Fruit fly (Drosophila melanogaster) whole organism, embryonic: ENCODE data around the gene lectin-24Db.

Experiments used
- Adf1 ChIP-seq: fragments of 200-800 bp; sonication (Bioruptor generic); IDR thresholded peaks from 2 replicates; pipeline ENCODE4 v1.3.6; 2022; ENCODE audit warnings: missing biosample characterization, missing genetic modification characterization
- Atf3 ChIP-seq: fragments of 200-800 bp; sonication (Bioruptor generic); optimal IDR thresholded peaks from 3 replicates; lab custom pipeline; 2016; ENCODE audit warnings: missing biosample characterization, missing genetic modification characterization
- Atf6 ChIP-seq: fragments of 200-800 bp; sonication (Bioruptor generic); IDR thresholded peaks from 2 replicates; pipeline ENCODE4 v1.3.6; 2022; ENCODE audit warnings: missing biosample characterization, missing genetic modification characterization
- Awh ChIP-seq: fragments of 200-800 bp; sonication (Bioruptor generic); IDR thresholded peaks from 2 replicates; pipeline ENCODE4, ENCODE4 v1.3.6; 2022; ENCODE audit warnings: missing biosample characterization, missing genetic modification characterization
- B-H1 ChIP-seq: fragments of 200-800 bp; sonication (Bioruptor generic); IDR thresholded peaks from 3 replicates; pipeline ENCODE4 v1.3.6; 2022; ENCODE audit warnings: missing biosample characterization, missing genetic modification characterization
- BtbVII ChIP-seq: fragments of 200-800 bp; sonication (Bioruptor generic); optimal IDR thresholded peaks from 3 replicates; lab custom pipeline; 2017; ENCODE audit warnings: missing biosample characterization, mild to moderate bottlenecking, missing genetic modification characterization
- CG10147 ChIP-seq: fragments of 200-800 bp; sonication (Bioruptor generic); optimal IDR thresholded peaks from 2 replicates; lab custom pipeline; 2019; ENCODE audit warnings: missing biosample characterization, mild to moderate bottlenecking, missing genetic modification characterization, moderate library complexity
- CG10431 ChIP-seq: fragments of 200-800 bp; sonication (Bioruptor generic); optimal IDR thresholded peaks from 3 replicates; lab custom pipeline; 2018; ENCODE audit warnings: missing biosample characterization, mild to moderate bottlenecking, missing genetic modification characterization
- CG10959 ChIP-seq: fragments of 200-800 bp; sonication (Bioruptor generic); IDR thresholded peaks from 2 replicates; pipeline ENCODE4 v1.3.6; 2022; ENCODE audit warnings: missing biosample characterization, missing genetic modification characterization
- CG12236 ChIP-seq: fragments of 200-800 bp; sonication (Bioruptor generic); optimal IDR thresholded peaks from 2 replicates; lab custom pipeline; 2016; ENCODE audit warnings: missing biosample characterization, missing genetic modification characterization
- CG13424 ChIP-seq: fragments of 200-800 bp; sonication (Bioruptor generic); optimal IDR thresholded peaks from 2 replicates; lab custom pipeline; 2019; ENCODE audit warnings: missing biosample characterization, mild to moderate bottlenecking, missing genetic modification characterization, moderate library complexity
- CG14014 ChIP-seq: fragments of 200-800 bp; sonication (Bioruptor generic); IDR thresholded peaks from 2 replicates; pipeline ENCODE4 v1.3.6; 2022; ENCODE audit warnings: missing biosample characterization, missing genetic modification characterization
- CG16813 ChIP-seq: fragments of 200-800 bp; sonication (Bioruptor generic); IDR thresholded peaks from 3 replicates; pipeline ENCODE4 v1.3.6; 2022; ENCODE audit warnings: missing biosample characterization, missing genetic modification characterization; ENCODE audit not compliant: partially characterized antibody
- CG18262 ChIP-seq: fragments of 200-800 bp; optimal IDR thresholded peaks from 3 replicates; lab custom pipeline; 2019; ENCODE audit warnings: missing biosample characterization, mild to moderate bottlenecking, missing genetic modification characterization, moderate library complexity
- CG33557 ChIP-seq: fragments of 200-800 bp; sonication (Bioruptor generic); optimal IDR thresholded peaks from 2 replicates; lab custom pipeline; 2019; ENCODE audit warnings: missing biosample characterization, mild to moderate bottlenecking, missing genetic modification characterization, moderate library complexity
- CG34422 ChIP-seq: fragments of 200-800 bp; sonication (Bioruptor generic); IDR thresholded peaks from 3 replicates; pipeline ENCODE4 v1.3.6; 2022; ENCODE audit warnings: missing biosample characterization, missing genetic modification characterization
- CG4730 ChIP-seq: fragments of 200-800 bp; sonication (Bioruptor generic); IDR thresholded peaks from 2 replicates; pipeline ENCODE4 v1.3.6; 2022; ENCODE audit warnings: missing biosample characterization, missing genetic modification characterization
- CG4820 ChIP-seq: fragments of 200-800 bp; sonication (Bioruptor generic); optimal IDR thresholded peaks from 3 replicates; lab custom pipeline; 2016; ENCODE audit warnings: missing biosample characterization, missing genetic modification characterization
- CG5953 ChIP-seq: fragments of 200-800 bp; sonication (Bioruptor generic); IDR thresholded peaks from 2 replicates; pipeline ENCODE4 v1.3.6; 2022; ENCODE audit warnings: missing biosample characterization, missing genetic modification characterization
- CG7357 ChIP-seq: fragments of 200-800 bp; sonication (Bioruptor generic); IDR thresholded peaks from 3 replicates; pipeline ENCODE4 v1.3.6; 2022; ENCODE audit warnings: missing biosample characterization, missing genetic modification characterization
- CG7745 ChIP-seq: fragments of 200-800 bp; sonication (Bioruptor generic); optimal IDR thresholded peaks from 2 replicates; lab custom pipeline; 2018; ENCODE audit warnings: missing biosample characterization, mild to moderate bottlenecking, missing genetic modification characterization, moderate library complexity
- CG7839 ChIP-seq: fragments of 200-800 bp; sonication (Bioruptor generic); optimal IDR thresholded peaks from 3 replicates; lab custom pipeline; 2018; ENCODE audit warnings: missing biosample characterization, mild to moderate bottlenecking, missing genetic modification characterization, moderate library complexity
- CG7928 ChIP-seq: fragments of 200-800 bp; sonication (Bioruptor generic); optimal IDR thresholded peaks from 2 replicates; lab custom pipeline; 2017; ENCODE audit warnings: missing biosample characterization, mild to moderate bottlenecking, missing genetic modification characterization
- CG8089 ChIP-seq: fragments of 200-800 bp; sonication (Bioruptor generic); optimal IDR thresholded peaks from 3 replicates; lab custom pipeline; 2016; ENCODE audit warnings: missing biosample characterization, missing genetic modification characterization
- CG8388 ChIP-seq: fragments of 200-800 bp; sonication (Bioruptor generic); optimal IDR thresholded peaks from 2 replicates; lab custom pipeline; 2019; ENCODE audit warnings: missing biosample characterization, mild to moderate bottlenecking, missing genetic modification characterization, moderate library complexity
- CG8478 ChIP-seq: fragments of >200 bp; optimal IDR thresholded peaks from 2 replicates; lab custom pipeline; 2018
- Dfd ChIP-seq, 2 experiments: fragments of >200 bp; optimal IDR thresholded peaks; 2 replicates each; lab custom pipeline; 2017; ENCODE audit warnings: missing biosample characterization in 2 of 2, missing genetic modification characterization in 2 of 2
- Dip3 ChIP-seq: fragments of 200-800 bp; sonication (Bioruptor generic); optimal IDR thresholded peaks from 3 replicates; lab custom pipeline; 2016; ENCODE audit warnings: missing biosample characterization, missing genetic modification characterization
- Gsc ChIP-seq: fragments of 200-800 bp; sonication (Bioruptor generic); IDR thresholded peaks from 2 replicates; pipeline ENCODE4 v1.3.6; 2022; ENCODE audit warnings: missing biosample characterization, missing genetic modification characterization
- HLH4C ChIP-seq: fragments of 200-800 bp; sonication (Bioruptor generic); IDR thresholded peaks from 3 replicates; pipeline ENCODE4 v1.3.6; 2022; ENCODE audit warnings: missing biosample characterization, missing genetic modification characterization; ENCODE audit not compliant: partially characterized antibody
- Hmr ChIP-seq: fragments of 200-800 bp; sonication (Bioruptor generic); optimal IDR thresholded peaks from 3 replicates; lab custom pipeline; 2017; ENCODE audit warnings: mild to moderate bottlenecking, missing biosample characterization, missing genetic modification reagents, missing genetic modification characterization
- Kr ChIP-seq: fragments of 200-800 bp; sonication (Bioruptor generic); optimal IDR thresholded peaks from 2 replicates; lab custom pipeline; 2017; ENCODE audit warnings: missing biosample characterization, mild to moderate bottlenecking, missing genetic modification characterization
- Lhr ChIP-seq: fragments of 200-800 bp; sonication (Bioruptor generic); optimal IDR thresholded peaks from 3 replicates; lab custom pipeline; 2017; ENCODE audit warnings: mild to moderate bottlenecking, missing biosample characterization, missing genetic modification reagents, missing genetic modification characterization
- Lim3 ChIP-seq: fragments of 200-800 bp; sonication (Bioruptor generic); IDR thresholded peaks from 2 replicates; pipeline ENCODE4 v1.3.6; 2022; ENCODE audit warnings: missing biosample characterization, missing genetic modification characterization
- Nf-YC ChIP-seq: fragments of 200-800 bp; optimal IDR thresholded peaks from 3 replicates; lab custom pipeline; 2019; ENCODE audit warnings: missing biosample characterization, mild to moderate bottlenecking, missing genetic modification characterization, moderate library complexity
- Ravus ChIP-seq: fragments of 200-800 bp; sonication (Bioruptor generic); IDR thresholded peaks from 2 replicates; pipeline ENCODE4 v1.3.6; 2022; ENCODE audit warnings: missing biosample characterization, missing genetic modification characterization
- Sry-β ChIP-seq: fragments of 200-800 bp; sonication (Bioruptor generic); optimal IDR thresholded peaks from 2 replicates; lab custom pipeline; 2018; ENCODE audit warnings: missing biosample characterization, mild to moderate bottlenecking, missing genetic modification characterization, moderate library complexity
- TFAM ChIP-seq: fragments of 200-800 bp; sonication (Bioruptor generic); optimal IDR thresholded peaks from 2 replicates; lab custom pipeline; 2017; ENCODE audit warnings: missing biosample characterization, missing genetic modification characterization, inconsistent platforms
- ara ChIP-seq: fragments of 200-800 bp; sonication (Bioruptor generic); IDR thresholded peaks from 2 replicates; pipeline ENCODE4 v1.3.6; 2022; ENCODE audit warnings: missing biosample characterization, missing genetic modification characterization
- bab2 ChIP-seq: fragments of 200-800 bp; sonication (Bioruptor generic); optimal IDR thresholded peaks from 2 replicates; lab custom pipeline; 2016; ENCODE audit warnings: missing biosample characterization, missing genetic modification characterization
- dpn ChIP-seq, 2 experiments: fragments of 200-800 bp; sonication (Bioruptor generic); optimal IDR thresholded peaks; 3 replicates each; lab custom pipeline; 2016; ENCODE audit warnings: missing biosample characterization in 2 of 2, missing genetic modification characterization in 2 of 2
- ems ChIP-seq: fragments of 200-800 bp; sonication (Bioruptor generic); optimal IDR thresholded peaks from 3 replicates; lab custom pipeline; 2016; ENCODE audit warnings: missing biosample characterization, missing genetic modification characterization
- inv ChIP-seq: fragments of 200-800 bp; sonication (Bioruptor generic); IDR thresholded peaks from 2 replicates; pipeline ENCODE4 v1.3.6; 2022; ENCODE audit warnings: missing biosample characterization, missing genetic modification characterization; ENCODE audit not compliant: partially characterized antibody
- otp ChIP-seq: fragments of 200-800 bp; sonication (Bioruptor generic); IDR thresholded peaks from 3 replicates; pipeline ENCODE4, ENCODE4 v1.3.6; 2022; ENCODE audit warnings: missing biosample characterization, missing genetic modification characterization
- ranshi ChIP-seq: fragments of 200-800 bp; sonication (Bioruptor generic); IDR thresholded peaks from 2 replicates; pipeline ENCODE4 v1.3.6; 2022; ENCODE audit warnings: missing biosample characterization, missing genetic modification characterization
- stwl ChIP-seq: fragments of 200-800 bp; sonication (Bioruptor generic); optimal IDR thresholded peaks from 3 replicates; lab custom pipeline; 2018; ENCODE audit warnings: missing biosample characterization, mild to moderate bottlenecking, missing genetic modification characterization, moderate library complexity
- tx ChIP-seq: fragments of 200-800 bp; sonication (Bioruptor generic); optimal IDR thresholded peaks from 2 replicates; lab custom pipeline; 2016; ENCODE audit warnings: missing biosample characterization, missing genetic modification characterization
- unc-4 ChIP-seq: fragments of 200-800 bp; sonication (Bioruptor generic); IDR thresholded peaks from 2 replicates; pipeline ENCODE4 v1.3.6; 2022; ENCODE audit warnings: missing biosample characterization, missing genetic modification characterization; ENCODE audit not compliant: partially characterized antibody
- vnd ChIP-seq: fragments of 200-800 bp; sonication (Bioruptor generic); IDR thresholded peaks from 3 replicates; pipeline ENCODE4 v1.3.6; 2022; ENCODE audit warnings: missing biosample characterization, missing genetic modification characterization; ENCODE audit not compliant: partially characterized antibody
- wek ChIP-seq: fragments of 200-800 bp; sonication (Bioruptor generic); optimal IDR thresholded peaks from 3 replicates; lab custom pipeline; 2018; ENCODE audit warnings: missing biosample characterization, mild to moderate bottlenecking, missing genetic modification characterization, moderate library complexity
- zen2 ChIP-seq: fragments of 200-800 bp; sonication (Bioruptor generic); IDR thresholded peaks from 3 replicates; pipeline ENCODE4 v1.3.6; 2022; ENCODE audit warnings: missing biosample characterization, missing genetic modification characterization; ENCODE audit not compliant: partially characterized antibody

The lectin-24Db gene

dm6 chr2L:4222921-4223279, 35.0 kb downstream of the lectin-24Db start (continued):
- TF ChIP-seq bab2 (GFP tag; lab: Kevin White, UChicago) = no peak
- no peak for TF ChIP-seq CG7928
- TF ChIP-seq ranshi (GFP tag; lab: Robert Waterston, UW) = peak; percentile 42; the same call in 1 of the 2 replicates
- no peak for TF ChIP-seq HLH4C (GFP tag; lab: Robert Waterston, UW)
- 0 out of 2 replicates have a peak, but pooled peaks have one; percentile 21 for TF ChIP-seq Awh (GFP tag; lab: Robert Waterston, UW)
- TF ChIP-seq CG13424 (tag; lab: Kevin White, UChicago) = peak; percentile 58
- 0 out of 2 replicates have a peak, but pooled peaks have one; percentile 23 for TF ChIP-seq CG4730 (GFP tag; lab: Robert Waterston, UW)
- TF ChIP-seq Gsc (GFP tag; lab: Robert Waterston, UW) = no peak
- TF ChIP-seq tx (GFP tag; lab: Kevin White, UChicago) = no peak
- 0 out of 3 replicates have a peak, but pooled peaks have one; percentile 59 for TF ChIP-seq otp (GFP tag; lab: Robert Waterston, UW)
- TF ChIP-seq Dfd (GFP tag; optimal IDR thresholded peaks at IDR 0.05; lab: Kevin White, UChicago) = no peak
- peak; percentile 55 for TF ChIP-seq BtbVII
- peak; percentile 29 for TF ChIP-seq Sry-β
- TF ChIP-seq CG7839 (tag; lab: Kevin White, UChicago) = peak; percentile 76
- no peak for TF ChIP-seq unc-4
- no peak for TF ChIP-seq B-H1 (GFP tag; lab: Robert Waterston, UW)
- no peak for TF ChIP-seq CG7357
- no peak for TF ChIP-seq Lhr
- TF ChIP-seq Adf1 (GFP tag; lab: Robert Waterston, UW) = no peak
- TF ChIP-seq dpn (GFP tag; optimal IDR thresholded peaks at IDR 0.05; lab: Kevin White, UChicago) = peak; percentile 10 to 22
- TF ChIP-seq CG12236 (GFP tag; lab: Kevin White, UChicago) = no peak
- peak; percentile 57 for TF ChIP-seq CG4820
- TF ChIP-seq zen2 (GFP tag; lab: Robert Waterston, UW) = no peak
- TF ChIP-seq stwl = peak; percentile 56
- peak; percentile 46 for TF ChIP-seq CG10147 (GFP tag; lab: Kevin White, UChicago)
- TF ChIP-seq CG16813 (GFP tag; lab: Robert Waterston, UW) = no peak
- no peak for TF ChIP-seq vnd (GFP tag; lab: Robert Waterston, UW)
- TF ChIP-seq Lim3 (GFP tag; lab: Robert Waterston, UW) = no peak
- TF ChIP-seq CG10431 = peak; percentile 33
- peak; percentile 90 for TF ChIP-seq CG18262 (tag; lab: Kevin White, UChicago)
- no peak for TF ChIP-seq CG8478 (lab: Kevin White, UChicago)
- TF ChIP-seq Hmr (GFP tag; lab: Kevin White, UChicago) = peak; percentile 58
- TF ChIP-seq CG14014 (GFP tag; lab: Robert Waterston, UW) = 0 out of 2 replicates have a peak, but pooled peaks have one; percentile 23
- peak; percentile 4 for TF ChIP-seq Dip3 (GFP tag; lab: Kevin White, UChicago)
- peak; percentile 8 for TF ChIP-seq ems (GFP tag; lab: Kevin White, UChicago)
- TF ChIP-seq TFAM (GFP tag; lab: Kevin White, UChicago) = no peak
- no peak; the same call in 1 of the 2 replicates for TF ChIP-seq Ravus
- TF ChIP-seq CG8388 (GFP tag; lab: Kevin White, UChicago) = peak; percentile 58
- peak; percentile 88 for TF ChIP-seq CG33557 (GFP tag; lab: Kevin White, UChicago)
- TF ChIP-seq CG34422 (GFP tag; lab: Robert Waterston, UW) = 0 out of 3 replicates have a peak, but pooled peaks have one; percentile 8
- TF ChIP-seq wek (GFP tag; lab: Kevin White, UChicago) = no peak
- TF ChIP-seq Atf6 (GFP tag; lab: Robert Waterston, UW) = peak; percentile 42; the same call in 1 of the 2 replicates
- no peak for TF ChIP-seq inv (GFP tag; lab: Robert Waterston, UW)
- no peak for TF ChIP-seq CG7745
- TF ChIP-seq Nf-YC = peak; percentile 15
- TF ChIP-seq CG5953 (GFP tag; lab: Robert Waterston, UW) = no peak
- peak; percentile 66 for TF ChIP-seq CG10959 (GFP tag; lab: Robert Waterston, UW)
- no peak for TF ChIP-seq CG8089 (GFP tag; lab: Kevin White, UChicago)
- TF ChIP-seq Kr = peak; percentile 44
- peak; percentile 78 for TF ChIP-seq ara (GFP tag; lab: Robert Waterston, UW)
- TF ChIP-seq Atf3 (GFP tag; lab: Kevin White, UChicago) = no peak
